Worm (Caenorhabditis elegans) whole organism, young adult: ENCODE results near the gene srsx-33.
"Not testable (repeated sequence)": the region's sequence is repeated elsewhere in the genome, so short reads cannot be mapped to it uniquely, and the experiment has no call there.

ENCODE experiments used
- F39B2.1 ChIP-seq: fragments of 200-800 bp; sonication (Bioruptor generic); IDR thresholded peaks from 2 replicates; pipeline ENCODE4 v1.3.6; 2022; ENCODE audit warnings: missing genetic modification reagents, missing genetic modification characterization, missing compliant biosample characterization
- Y56A3A.18 ChIP-seq: fragments of 200-800 bp; sonication (Bioruptor generic); IDR thresholded peaks from 2 replicates; pipeline ENCODE4 v1.3.6; 2022; ENCODE audit warnings: missing genetic modification reagents, missing genetic modification characterization, missing compliant biosample characterization
- ccch-3 ChIP-seq: fragments of 200-800 bp; sonication (Bioruptor generic); optimal IDR thresholded peaks from 2 replicates; lab custom pipeline; 2018; ENCODE audit warnings: mild to moderate bottlenecking, missing genetic modification characterization, missing compliant biosample characterization
- egl-18 ChIP-seq: fragments of 200-800 bp; sonication (Bioruptor generic); IDR thresholded peaks from 2 replicates; pipeline ENCODE4 v1.3.6; 2022; ENCODE audit warnings: missing genetic modification reagents, missing genetic modification characterization, missing compliant biosample characterization
- let-607 ChIP-seq, 2 experiments: fragments of 200-800 bp in 1 of 2; sonication (Bioruptor generic) in 1 of 2; sonication (generic microtip) in 1 of 2; optimal IDR thresholded peaks; 2 replicates each; lab custom pipeline; 2016 to 2018; ENCODE audit warnings: mild to moderate bottlenecking in 2 of 2, missing compliant biosample characterization in 2 of 2, missing genetic modification characterization in 2 of 2, moderate library complexity in 2 of 2, missing genotype in 1 of 2
- mxl-1 ChIP-seq: sonication (generic microtip); optimal IDR thresholded peaks from 2 replicates; lab custom pipeline; 2016; ENCODE audit warnings: missing genetic modification characterization, missing compliant biosample characterization
- nhr-90 ChIP-seq: sonication (generic microtip); optimal IDR thresholded peaks from 2 replicates; lab custom pipeline; 2016; ENCODE audit warnings: missing genotype, mild to moderate bottlenecking, missing genetic modification characterization, missing compliant biosample characterization
- rec-8 ChIP-seq, 2 experiments: sonication (generic microtip); optimal IDR thresholded peaks; 2 replicates each; lab custom pipeline; 2016; ENCODE audit warnings: mild to moderate bottlenecking in 2 of 2, missing genetic modification characterization in 2 of 2, missing genetic modification reagents in 2 of 2, missing genotype in 2 of 2, missing biosample characterization in 1 of 2, missing compliant biosample characterization in 1 of 2, moderate library complexity in 1 of 2
- snpc-1.1 ChIP-seq: sonication (generic microtip); optimal IDR thresholded peaks from 2 replicates; lab custom pipeline; 2017; ENCODE audit warnings: missing genetic modification characterization, mild to moderate bottlenecking, missing compliant biosample characterization, antibody characterized with exemption, moderate library complexity, missing genotype, missing genetic modification reagents; ENCODE audit not compliant: insufficient read depth
- snpc-4 ChIP-seq, 5 experiments: fragments of 150-350 bp in 1 of 5; sonication (generic microtip) in 4 of 5; optimal IDR thresholded peaks; 2 replicates each; lab custom pipeline; 2014 to 2018; ENCODE audit warnings: missing genetic modification characterization in 5 of 5, missing biosample characterization in 3 of 5, antibody characterized with exemption in 2 of 5, mild to moderate bottlenecking in 2 of 5, missing compliant biosample characterization in 2 of 5, missing genotype in 2 of 5, moderate library complexity in 2 of 5, missing genetic modification reagents in 1 of 5
- unc-62 ChIP-seq: fragments of 150-350 bp; optimal IDR thresholded peaks from 2 replicates; lab custom pipeline; 2014; ENCODE audit warnings: missing biosample characterization, missing genetic modification reagents, missing genetic modification characterization
- ztf-18 ChIP-seq: sonication (generic microtip); optimal IDR thresholded peaks from 2 replicates; lab custom pipeline; 2016; ENCODE audit warnings: missing genotype, mild to moderate bottlenecking, missing genetic modification characterization, missing compliant biosample characterization
- ztf-22 ChIP-seq: fragments of 200-800 bp; sonication (Bioruptor generic); optimal IDR thresholded peaks from 2 replicates; lab custom pipeline; 2018; ENCODE audit warnings: mild to moderate bottlenecking, missing genetic modification characterization, moderate library complexity, missing compliant biosample characterization
- ztf-25 ChIP-seq: fragments of 200-800 bp; sonication (Bioruptor generic); IDR thresholded peaks from 2 replicates; pipeline ENCODE4 v1.3.6; 2022; ENCODE audit warnings: missing genetic modification reagents, missing genetic modification characterization, missing compliant biosample characterization

DNA sequence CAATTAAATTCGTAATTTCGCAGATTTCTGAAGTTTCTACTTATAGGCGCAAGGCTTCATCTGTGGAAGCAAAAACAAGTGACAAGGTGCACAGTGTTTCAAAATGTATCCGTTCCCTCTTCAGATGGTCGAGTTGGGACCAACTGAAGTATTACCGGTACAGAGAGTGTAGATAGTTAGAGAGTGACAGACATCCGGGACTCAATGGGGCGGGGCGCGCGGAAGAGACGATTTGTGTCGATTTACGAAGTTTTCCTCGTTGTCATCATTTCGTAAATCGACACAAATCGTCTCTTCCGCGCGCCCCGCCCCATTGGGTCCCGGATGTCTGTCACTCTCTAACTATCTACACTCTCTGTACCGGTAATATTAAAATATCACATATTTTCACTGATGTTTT lies 33.8 kb upstream of the srsx-33 start, which contains the start of gene C03E10.3:
- TF ChIP-seq F39B2.1; mxl-1 (tag; lab: Kevin White, UChicago); rec-8 (tag; optimal IDR thresholded peaks at IDR 0.05; lab: Kevin White, UChicago); ztf-22 (GFP tag; lab: Kevin White, UChicago); snpc-4 (GFP tag; optimal IDR thresholded peaks at IDR 0.05; lab: Kevin White, UChicago); snpc-4 (tag; optimal IDR thresholded peaks at IDR 0.05; lab: Kevin White, UChicago); Y56A3A.18 (GFP tag; lab: Robert Waterston, UW); egl-18; let-607 (tag; optimal IDR thresholded peaks at IDR 0.05; lab: Kevin White, UChicago); snpc-1.1 (tag; lab: Kevin White, UChicago); unc-62 (GFP tag; lab: Kevin White, UChicago); ztf-25 (GFP tag; lab: Robert Waterston, UW); nhr-90; ztf-18 (tag; lab: Kevin White, UChicago); ccch-3 (GFP tag; lab: Kevin White, UChicago): not testable (repeated sequence)
